Worm (Caenorhabditis elegans) whole organism, L1 larva: ENCODE data around the gene meg-3.

Experiments
- C04F5.9 ChIP-seq: sonication (generic microtip); optimal IDR thresholded peaks from 2 replicates; lab custom pipeline; 2016; ENCODE audit warnings: missing genetic modification characterization, missing compliant biosample characterization
- F16B12.6 ChIP-seq: fragments of 150-350 bp; optimal IDR thresholded peaks from 2 replicates; lab custom pipeline; 2014; ENCODE audit warnings: missing biosample characterization, missing genetic modification characterization
- alr-1 ChIP-seq: fragments of 200-800 bp; sonication (Bioruptor generic); optimal IDR thresholded peaks from 2 replicates; lab custom pipeline; 2018; ENCODE audit warnings: borderline replicate concordance, mild to moderate bottlenecking, missing genetic modification characterization, missing compliant biosample characterization
- ama-1 ChIP-seq: fragments of 150-350 bp; optimal IDR thresholded peaks from 2 replicates; lab custom pipeline; 2014
- blmp-1 ChIP-seq: fragments of 150-350 bp; optimal IDR thresholded peaks from 2 replicates; lab custom pipeline; 2014; ENCODE audit warnings: missing biosample characterization, missing genetic modification characterization
- ceh-8 ChIP-seq: fragments of 200-800 bp; sonication (Bioruptor generic); optimal IDR thresholded peaks from 2 replicates; lab custom pipeline; 2018; ENCODE audit warnings: mild to moderate bottlenecking, missing genetic modification characterization, moderate library complexity, missing compliant biosample characterization
- ceh-82 ChIP-seq, 3 experiments: fragments of 150-350 bp in 1 of 3; sonication (generic microtip) in 2 of 3; optimal IDR thresholded peaks; 2 replicates each; lab custom pipeline; 2014 to 2017; ENCODE audit warnings: missing biosample characterization in 3 of 3, missing genetic modification characterization in 3 of 3
- ceh-90 ChIP-seq: sonication (generic microtip); optimal IDR thresholded peaks from 2 replicates; lab custom pipeline; 2016; ENCODE audit warnings: missing genetic modification characterization, missing compliant biosample characterization
- ces-1 ChIP-seq: fragments of 150-350 bp; optimal IDR thresholded peaks from 2 replicates; lab custom pipeline; 2014; ENCODE audit warnings: missing biosample characterization, missing genetic modification reagents, missing genetic modification characterization
- efl-1 ChIP-seq, 4 experiments: fragments of 150-350 bp; optimal IDR thresholded peaks in 3 of 4; peaks in 1 of 4; 1 replicate in 1 of 4; 2 replicates in 3 of 4; lab custom pipeline; 2014; ENCODE audit warnings: missing biosample characterization in 2 of 4, missing genetic modification characterization in 2 of 4, missing genetic modification reagents in 2 of 4
- efl-3 ChIP-seq: fragments of 200-800 bp; sonication (Bioruptor generic); optimal IDR thresholded peaks from 2 replicates; lab custom pipeline; 2018; ENCODE audit warnings: mild to moderate bottlenecking, missing genetic modification characterization, missing compliant biosample characterization
- egl-13 ChIP-seq: sonication (generic microtip); optimal IDR thresholded peaks from 2 replicates; lab custom pipeline; 2016; ENCODE audit warnings: missing genotype, missing genetic modification reagents, missing genetic modification characterization, missing compliant biosample characterization
- egl-27 ChIP-seq, 2 experiments: fragments of 150-350 bp in 1 of 2; sonication (generic microtip); optimal IDR thresholded peaks; 3 replicates each; lab custom pipeline; 2017 to 2018; ENCODE audit warnings: missing biosample characterization in 2 of 2, missing genetic modification characterization in 2 of 2, missing genetic modification reagents in 2 of 2
- ets-5 ChIP-seq: fragments of 200-800 bp; sonication (Bioruptor generic); IDR thresholded peaks from 2 replicates; pipeline ENCODE4 v1.3.6; 2022; ENCODE audit warnings: missing genetic modification characterization, missing compliant biosample characterization
- fkh-10 ChIP-seq: sonication (generic microtip); optimal IDR thresholded peaks from 2 replicates; lab custom pipeline; 2017; ENCODE audit warnings: missing biosample characterization, missing genetic modification reagents, missing genetic modification characterization
- fkh-8 ChIP-seq: sonication (generic microtip); optimal IDR thresholded peaks from 2 replicates; lab custom pipeline; 2016; ENCODE audit warnings: mild to moderate bottlenecking, missing genetic modification characterization, missing compliant biosample characterization
- hlh-17 ChIP-seq: fragments of 200-800 bp; sonication (Bioruptor generic); optimal IDR thresholded peaks from 2 replicates; lab custom pipeline; 2018; ENCODE audit warnings: missing genetic modification characterization, mild to moderate bottlenecking, missing compliant biosample characterization, moderate library complexity, borderline replicate concordance
- hlh-4 ChIP-seq: sonication (generic microtip); optimal IDR thresholded peaks from 2 replicates; lab custom pipeline; 2016; ENCODE audit warnings: mild to moderate bottlenecking, missing genetic modification characterization, missing compliant biosample characterization
- hpl-2 ChIP-seq: fragments of 150-350 bp; optimal IDR thresholded peaks from 2 replicates; lab custom pipeline; 2014; ENCODE audit warnings: missing biosample characterization, missing genetic modification reagents, missing genetic modification characterization
- irx-1 ChIP-seq: sonication (generic microtip); optimal IDR thresholded peaks from 2 replicates; lab custom pipeline; 2016; ENCODE audit warnings: missing genetic modification characterization, missing compliant biosample characterization
- lin-14 ChIP-seq: fragments of 200-800 bp; sonication (Bioruptor generic); optimal IDR thresholded peaks from 2 replicates; lab custom pipeline; 2018; ENCODE audit warnings: mild to moderate bottlenecking, missing genetic modification characterization, moderate library complexity, missing compliant biosample characterization
- lin-39 ChIP-seq: fragments of 150-350 bp; optimal IDR thresholded peaks from 2 replicates; lab custom pipeline; 2014; ENCODE audit warnings: missing biosample characterization, missing genetic modification reagents, missing genetic modification characterization
- mab-9 ChIP-seq: fragments of 200-800 bp; sonication (Bioruptor generic); IDR thresholded peaks from 2 replicates; pipeline ENCODE4 v1.3.6; 2022; ENCODE audit warnings: missing genetic modification reagents, missing genetic modification characterization, missing compliant biosample characterization
- mdl-1 ChIP-seq, 2 experiments: fragments of 150-350 bp; optimal IDR thresholded peaks; 2 replicates each; lab custom pipeline; 2014 to 2017; ENCODE audit warnings: missing biosample characterization in 2 of 2, missing genetic modification characterization in 2 of 2, inconsistent platforms in 1 of 2
- mep-1 ChIP-seq: fragments of 150-350 bp; optimal IDR thresholded peaks from 2 replicates; lab custom pipeline; 2014; ENCODE audit warnings: missing biosample characterization, missing genetic modification characterization
- nhr-12 ChIP-seq: sonication (generic microtip); optimal IDR thresholded peaks from 2 replicates; lab custom pipeline; 2017; ENCODE audit warnings: missing biosample characterization, missing genetic modification characterization
- nhr-20 ChIP-seq: sonication (generic microtip); optimal IDR thresholded peaks from 2 replicates; lab custom pipeline; 2016; ENCODE audit warnings: mild to moderate bottlenecking, missing genetic modification characterization, missing compliant biosample characterization
- nhr-47 ChIP-seq: sonication (generic microtip); optimal IDR thresholded peaks from 2 replicates; lab custom pipeline; 2016; ENCODE audit warnings: mild to moderate bottlenecking, missing genetic modification characterization, moderate library complexity, missing compliant biosample characterization
- nhr-71 ChIP-seq: sonication (generic microtip); optimal IDR thresholded peaks from 2 replicates; lab custom pipeline; 2016; ENCODE audit warnings: mild to moderate bottlenecking, missing genetic modification characterization, moderate library complexity, missing compliant biosample characterization
- nhr-76 ChIP-seq: sonication (generic microtip); optimal IDR thresholded peaks from 2 replicates; lab custom pipeline; 2017; ENCODE audit warnings: missing biosample characterization, missing genetic modification characterization
- nhr-84 ChIP-seq: sonication (generic microtip); optimal IDR thresholded peaks from 2 replicates; lab custom pipeline; 2017; ENCODE audit warnings: missing biosample characterization, missing genetic modification characterization
- nhr-85 ChIP-seq: sonication (generic microtip); peaks from one replicate; lab custom pipeline; 2016; ENCODE audit warnings: missing genetic modification characterization, inconsistent platforms, missing compliant biosample characterization
- nhr-90 ChIP-seq: sonication (generic microtip); optimal IDR thresholded peaks from 2 replicates; lab custom pipeline; 2016; ENCODE audit warnings: mild to moderate bottlenecking, missing genetic modification characterization, missing compliant biosample characterization; ENCODE audit not compliant: poor library complexity
- pax-3 ChIP-seq: fragments of 200-800 bp; sonication (Bioruptor generic); optimal IDR thresholded peaks from 2 replicates; lab custom pipeline; 2018; ENCODE audit warnings: mild to moderate bottlenecking, missing genetic modification characterization, moderate library complexity, missing compliant biosample characterization
- rnt-1 ChIP-seq: sonication (generic microtip); optimal IDR thresholded peaks from 2 replicates; lab custom pipeline; 2016; ENCODE audit warnings: mild to moderate bottlenecking, missing genetic modification characterization, moderate library complexity, missing compliant biosample characterization
- snu-23 ChIP-seq: sonication (generic microtip); optimal IDR thresholded peaks from 2 replicates; lab custom pipeline; 2016; ENCODE audit warnings: missing genetic modification characterization, missing compliant biosample characterization
- sptf-1 ChIP-seq: fragments of 150-350 bp; optimal IDR thresholded peaks from 2 replicates; lab custom pipeline; 2014; ENCODE audit warnings: missing biosample characterization, missing genetic modification characterization
- sup-37 ChIP-seq: fragments of 200-800 bp; sonication (Bioruptor generic); optimal IDR thresholded peaks from 2 replicates; lab custom pipeline; 2018; ENCODE audit warnings: mild to moderate bottlenecking, missing genetic modification characterization, missing compliant biosample characterization
- swsn-7 ChIP-seq: sonication (generic microtip); optimal IDR thresholded peaks from 2 replicates; lab custom pipeline; 2016; ENCODE audit warnings: missing genetic modification characterization, missing compliant biosample characterization
- tbx-2 ChIP-seq: sonication (generic microtip); optimal IDR thresholded peaks from 2 replicates; lab custom pipeline; 2016; ENCODE audit warnings: missing genetic modification characterization, missing compliant biosample characterization
- tlp-1 ChIP-seq: fragments of 150-350 bp; optimal IDR thresholded peaks from 2 replicates; lab custom pipeline; 2014; ENCODE audit warnings: missing biosample characterization, missing genetic modification characterization
- unc-130 ChIP-seq: fragments of 150-350 bp; optimal IDR thresholded peaks from 2 replicates; lab custom pipeline; 2017; ENCODE audit warnings: missing biosample characterization, missing genetic modification characterization, inconsistent platforms
- unc-30 ChIP-seq: sonication (generic microtip); optimal IDR thresholded peaks from 2 replicates; lab custom pipeline; 2017; ENCODE audit warnings: missing biosample characterization, missing genetic modification characterization
- unc-86 ChIP-seq: sonication (generic microtip); optimal IDR thresholded peaks from 2 replicates; lab custom pipeline; 2016; ENCODE audit warnings: missing genetic modification characterization, missing compliant biosample characterization
- unc-98 ChIP-seq: fragments of 200-800 bp; sonication (Bioruptor generic); IDR thresholded peaks from 2 replicates; pipeline ENCODE4 v1.3.6; 2022; ENCODE audit warnings: missing genetic modification characterization, missing compliant biosample characterization
- xbp-1 ChIP-seq: sonication (generic microtip); optimal IDR thresholded peaks from 2 replicates; lab custom pipeline; 2016; ENCODE audit warnings: missing genetic modification characterization, missing compliant biosample characterization
- ztf-11 ChIP-seq, 2 experiments: sonication (generic microtip); optimal IDR thresholded peaks; 2 replicates each; lab custom pipeline; 2016 to 2017; ENCODE audit warnings: missing genetic modification characterization in 2 of 2, missing biosample characterization in 1 of 2, missing compliant biosample characterization in 1 of 2
- ztf-4 ChIP-seq: fragments of 150-350 bp; optimal IDR thresholded peaks from 2 replicates; lab custom pipeline; 2014; ENCODE audit warnings: missing biosample characterization, missing genetic modification characterization

meg-3 gene

ce11 chrX:1960895-1961715, 28.3 kb downstream of the meg-3 start (continued):
- no peak for TF ChIP-seq unc-30 (tag; lab: Kevin White, UChicago)
- no peak for TF ChIP-seq mep-1 (tag; lab: Kevin White, UChicago)
- no peak for TF ChIP-seq lin-39 (tag; lab: Kevin White, UChicago)
- no peak for TF ChIP-seq ets-5 (GFP tag; lab: Robert Waterston, UW)
- no peak for TF ChIP-seq tlp-1 (tag; lab: Kevin White, UChicago)
- peak in 1 of 2 experiments; percentile 7 for TF ChIP-seq mdl-1 (tag; optimal IDR thresholded peaks at IDR 0.05; lab: Kevin White, UChicago)
- TF ChIP-seq hpl-2 (GFP tag; lab: Kevin White, UChicago): no peak
- TF ChIP-seq efl-1 (optimal IDR thresholded peaks at IDR 0.05; lab: Kevin White, UChicago): peak in 1 of 2 experiments; percentile 11
- peak in 1 of 2 experiments; percentile 81 for TF ChIP-seq efl-1 (GFP tag; optimal IDR thresholded peaks at IDR 0.05 in 1 of 2; lab: Kevin White, UChicago)
- no peak for TF ChIP-seq alr-1 (tag; lab: Kevin White, UChicago)
- TF ChIP-seq snu-23 (GFP tag; lab: Kevin White, UChicago): peak; percentile 52
- TF ChIP-seq sup-37 (GFP tag; lab: Kevin White, UChicago): no peak
- no peak for TF ChIP-seq egl-27 (tag; optimal IDR thresholded peaks at IDR 0.05; lab: Kevin White, UChicago)
- peak; percentile 83 for TF ChIP-seq rnt-1
- peak; percentile 45 for TF ChIP-seq irx-1
- TF ChIP-seq unc-86 (tag; lab: Kevin White, UChicago): no peak
- no peak for TF ChIP-seq mab-9 (GFP tag; lab: Robert Waterston, UW)
- peak; percentile 86 for TF ChIP-seq lin-14 (GFP tag; lab: Kevin White, UChicago)
- peak; percentile 33 for TF ChIP-seq fkh-8
- no peak for TF ChIP-seq hlh-17 (GFP tag; lab: Kevin White, UChicago)
- no peak for TF ChIP-seq hlh-4 (tag; lab: Kevin White, UChicago)
- peak; percentile 21 for TF ChIP-seq swsn-7 (tag; lab: Kevin White, UChicago)
- peak; percentile 20 for TF ChIP-seq F16B12.6 (tag; lab: Kevin White, UChicago)
- no peak for TF ChIP-seq ztf-4
- no peak for TF ChIP-seq ceh-8 (GFP tag; lab: Kevin White, UChicago)
- TF ChIP-seq ces-1 (GFP tag; lab: Kevin White, UChicago): no peak
- TF ChIP-seq tbx-2 (tag; lab: Kevin White, UChicago): peak; percentile 42
- peak; percentile 41 for TF ChIP-seq nhr-47 (tag; lab: Kevin White, UChicago)
- TF ChIP-seq ztf-11 (tag; optimal IDR thresholded peaks at IDR 0.05; lab: Kevin White, UChicago): no peak
- TF ChIP-seq nhr-85 (tag; lab: Kevin White, UChicago): peak; percentile 75
- TF ChIP-seq ama-1 (lab: Kevin White, UChicago): no peak
- no peak for TF ChIP-seq C04F5.9 (tag; lab: Kevin White, UChicago)
- TF ChIP-seq pax-3 (tag; lab: Kevin White, UChicago): no peak
- TF ChIP-seq unc-98: no peak
- TF ChIP-seq, all 84 proteins: peak for 27

DNA sequence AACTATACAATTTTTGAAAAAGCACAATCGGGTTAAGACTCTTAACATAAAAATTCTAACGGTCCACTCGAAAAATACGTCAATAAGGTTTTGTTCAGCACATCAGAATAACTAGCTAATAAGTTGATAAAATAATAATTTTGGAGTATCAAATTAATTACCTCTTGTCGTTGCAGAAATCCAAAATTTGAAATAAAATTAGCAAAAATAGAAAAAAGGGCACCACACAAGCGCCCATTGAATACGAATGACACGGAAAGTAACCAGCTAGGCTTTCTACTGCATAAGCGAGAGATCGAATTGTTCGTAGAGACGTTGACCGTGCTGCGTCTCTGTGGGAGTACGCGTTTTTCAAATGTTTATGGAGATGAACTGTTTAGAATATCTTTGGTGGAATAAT, 30.3 kb downstream of the meg-3 start:
- TF ChIP-seq mdl-1 (tag; optimal IDR thresholded peaks at IDR 0.05; lab: Kevin White, UChicago): no peak
- TF ChIP-seq nhr-84 (tag; lab: Kevin White, UChicago): no peak
- TF ChIP-seq nhr-76 (tag; lab: Kevin White, UChicago): no peak
- TF ChIP-seq nhr-47 (tag; lab: Kevin White, UChicago): no peak
- TF ChIP-seq nhr-71 (tag; lab: Kevin White, UChicago): no peak

DNA sequence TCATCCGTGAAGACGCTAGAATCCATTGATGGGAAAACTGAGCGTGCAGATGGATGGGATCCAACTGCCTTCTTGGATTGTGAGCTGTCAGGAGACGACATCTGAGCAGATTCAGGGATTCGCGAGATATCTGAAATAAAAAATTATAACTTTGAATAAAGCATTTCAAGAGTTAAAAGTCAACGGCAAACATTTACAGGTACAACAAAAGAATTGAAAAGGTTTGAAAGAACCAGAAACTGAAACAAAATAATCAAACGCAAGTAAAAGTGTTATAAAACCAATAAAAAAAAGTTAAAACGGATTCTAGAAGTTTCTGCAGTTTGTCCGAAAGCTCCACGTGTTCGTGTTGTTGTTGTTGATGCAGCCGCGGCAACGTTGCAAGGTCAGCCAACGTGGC, 49.5 kb downstream of the meg-3 start, which contains the start of gene Y59E1A.4:
Y59E1A.4 (minus strand) TSS at position 101 of the 400 bp plus-strand sequence.
- TF ChIP-seq hlh-17 (GFP tag; lab: Kevin White, UChicago) (no peak), nhr-12 (tag; lab: Kevin White, UChicago) (no peak), unc-130 (no peak), nhr-20 (tag; lab: Kevin White, UChicago) (no peak), nhr-90 (tag; lab: Kevin White, UChicago) (no peak), xbp-1 (tag; lab: Kevin White, UChicago) (no peak), unc-98 (no peak), ztf-4 (no peak), alr-1 (tag; lab: Kevin White, UChicago) (no peak), ceh-82 (tag; optimal IDR thresholded peaks at IDR 0.05; lab: Kevin White, UChicago) (no peak), sptf-1 (tag; lab: Kevin White, UChicago) (no peak), egl-13 (tag; lab: Kevin White, UChicago) (no peak), fkh-10 (no peak), blmp-1 (tag; lab: Kevin White, UChicago) (no peak), ceh-90 (tag; lab: Kevin White, UChicago) (no peak), ceh-8 (GFP tag; lab: Kevin White, UChicago) (no peak), efl-3 (no peak)
